Fruit fly (Drosophila melanogaster): ENCODE data around the gene gny.

- TF ChIP-seq zfh2 (GFP tag; optimal IDR thresholded peaks at IDR 0.05) (no peak), Bdp1 (GFP tag; optimal IDR thresholded peaks at IDR 0.05) (no peak)
Measured at dm6 chr2L:10351130-10351529, 28.8 kb upstream of the gny start.
